Fruit fly (Drosophila melanogaster) whole organism: ENCODE data around the gene Sirt1.

Experiments
- CG8478 ChIP-seq: fragments of >200 bp; optimal IDR thresholded peaks from 2 replicates; lab custom pipeline; 2018; ENCODE audit warnings: inconsistent platforms
- Dll ChIP-seq: fragments of >200 bp; optimal IDR thresholded peaks from 2 replicates; lab custom pipeline; 2017
- EcR ChIP-seq, 2 experiments: fragments of >200 bp; optimal IDR thresholded peaks; 2 replicates each; lab custom pipeline; 2017; ENCODE audit warnings: missing biosample characterization in 2 of 2, missing genetic modification characterization in 2 of 2, missing genetic modification reagents in 2 of 2
- psq ChIP-seq: fragments of >200 bp; optimal IDR thresholded peaks from 2 replicates; lab custom pipeline; 2017
- usp ChIP-seq: fragments of >200 bp; optimal IDR thresholded peaks from 2 replicates; lab custom pipeline; 2017; ENCODE audit warnings: missing biosample characterization, missing genetic modification characterization, mixed read lengths

DNA sequence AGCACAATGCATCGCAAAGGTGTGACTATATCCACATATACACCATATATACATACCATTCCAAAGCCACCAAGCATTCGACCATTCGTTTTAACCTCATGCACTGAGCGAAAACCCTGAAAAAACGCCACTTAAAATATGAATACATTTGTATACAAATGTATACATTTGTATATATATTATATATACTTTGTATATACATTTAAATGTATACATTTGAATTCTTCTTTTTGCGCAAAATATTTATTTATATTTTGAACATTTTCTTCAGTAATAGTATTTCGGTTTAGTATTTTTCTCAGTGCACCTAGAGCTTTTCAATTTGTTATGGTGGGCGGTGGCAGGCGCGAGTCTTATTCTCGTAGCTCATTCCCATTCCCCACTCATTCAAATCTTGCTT is 9.0 kb upstream of the Sirt1 start:
- TF ChIP-seq usp (no peak), psq (no peak), CG8478 (lab: Kevin White, UChicago) (no peak), EcR (GFP tag; optimal IDR thresholded peaks at IDR 0.05; lab: Kevin White, UChicago) (no peak), Dll (lab: Kevin White, UChicago) (no peak)
